Worm (Caenorhabditis elegans): ENCODE measurements around the gene C14A11.5.
A peak's percentile ranks its signal among the peaks of the same experiment; 100 is the strongest.

C14A11.5 gene

ce11 chrX:2809611-2810010 is 2.3 kb upstream of the C14A11.5 start, which contains the start of gene C14A11.9:
Gene C14A11.9 (minus strand): TSS chrX:2809637.
- peak; percentile 64; the same call in 1 of the 2 replicates for TF ChIP-seq pes-1 (GFP tag; IDR thresholded peaks at IDR 0.05)
- peak; percentile 82 for TF ChIP-seq F13C5.2 (tag; optimal IDR thresholded peaks at IDR 0.05)
- TF ChIP-seq scrt-1 (GFP tag; IDR thresholded peaks at IDR 0.05): peak; percentile 30; the same call in 1 of the 2 replicates
- TF ChIP-seq B0310.2 (tag; optimal IDR thresholded peaks at IDR 0.05): no peak
- no peak for TF ChIP-seq hmbx-1 (tag; optimal IDR thresholded peaks at IDR 0.05)
- TF ChIP-seq flt-1 (GFP tag; IDR thresholded peaks at IDR 0.05): peak; percentile 60
- TF ChIP-seq tbx-11 (GFP tag; IDR thresholded peaks at IDR 0.05): peak; percentile 66
- TF ChIP-seq tra-4 (tag; optimal IDR thresholded peaks at IDR 0.05): no peak
- TF ChIP-seq ets-7 (tag; optimal IDR thresholded peaks at IDR 0.05): no peak
- TF ChIP-seq aly-1 (tag; optimal IDR thresholded peaks at IDR 0.05): no peak
- TF ChIP-seq ceh-13 (GFP tag; optimal IDR thresholded peaks at IDR 0.05): no peak
- TF ChIP-seq ama-1 (optimal IDR thresholded peaks at IDR 0.05): no peak
- peak; percentile 26; the same call in 1 of the 2 replicates for TF ChIP-seq tbx-37 (GFP tag; conservative IDR thresholded peaks at IDR 0.05)
- TF ChIP-seq hnd-1 (tag; optimal IDR thresholded peaks at IDR 0.05): peak; percentile 36
- TF ChIP-seq ceh-36 (tag; optimal IDR thresholded peaks at IDR 0.05): no peak
- TF ChIP-seq sea-1 (GFP tag; conservative IDR thresholded peaks at IDR 0.05): 0 out of 2 replicates have a peak, but pooled peaks have one; percentile 31
- peak; percentile 85 for TF ChIP-seq hmg-4 (GFP tag; optimal IDR thresholded peaks at IDR 0.05)

- TF ChIP-seq ceh-36 (tag; optimal IDR thresholded peaks at IDR 0.05): no peak
- TF ChIP-seq B0310.2 (tag; optimal IDR thresholded peaks at IDR 0.05): no peak
- TF ChIP-seq ceh-13 (GFP tag; optimal IDR thresholded peaks at IDR 0.05): no peak
- no peak for TF ChIP-seq hmbx-1 (tag; optimal IDR thresholded peaks at IDR 0.05)
- no peak for TF ChIP-seq pes-1 (GFP tag; IDR thresholded peaks at IDR 0.05)
- no peak for TF ChIP-seq scrt-1 (GFP tag; IDR thresholded peaks at IDR 0.05)
- no peak for TF ChIP-seq tbx-37 (GFP tag; conservative IDR thresholded peaks at IDR 0.05)
- no peak for TF ChIP-seq hmg-4 (GFP tag; optimal IDR thresholded peaks at IDR 0.05)
- no peak for TF ChIP-seq hnd-1 (tag; optimal IDR thresholded peaks at IDR 0.05)
- no peak for TF ChIP-seq flt-1 (GFP tag; IDR thresholded peaks at IDR 0.05)
- no peak for TF ChIP-seq tbx-11 (GFP tag; IDR thresholded peaks at IDR 0.05)
- no peak for TF ChIP-seq aly-1 (tag; optimal IDR thresholded peaks at IDR 0.05)
- no peak for TF ChIP-seq tra-4 (tag; optimal IDR thresholded peaks at IDR 0.05)
- no peak for TF ChIP-seq F13C5.2 (tag; optimal IDR thresholded peaks at IDR 0.05)
- TF ChIP-seq ama-1 (optimal IDR thresholded peaks at IDR 0.05): no peak
- TF ChIP-seq ets-7 (tag; optimal IDR thresholded peaks at IDR 0.05): no peak
Measured at ce11 chrX:2802562-2803165, 4.7 kb downstream of the C14A11.5 start, which contains the start of gene C14A11.2. Gene C14A11.2 (plus strand): TSS chrX:2803112.

ce11 chrX:2801666-2802065 is 5.7 kb downstream of the C14A11.5 start:
- 0 out of 2 replicates have a peak, but pooled peaks have one; percentile 29 for TF ChIP-seq scrt-1 (GFP tag; IDR thresholded peaks at IDR 0.05)
- TF ChIP-seq flt-1 (GFP tag; IDR thresholded peaks at IDR 0.05): 0 out of 2 replicates have a peak, but pooled peaks have one; percentile 20
- 0 out of 2 replicates have a peak, but pooled peaks have one; percentile 24 for TF ChIP-seq tbx-37 (GFP tag; conservative IDR thresholded peaks at IDR 0.05)
- peak; percentile 67 for TF ChIP-seq pes-1 (GFP tag; IDR thresholded peaks at IDR 0.05)

- TF ChIP-seq F13C5.2 (tag; optimal IDR thresholded peaks at IDR 0.05): no peak
- no peak for TF ChIP-seq ama-1 (optimal IDR thresholded peaks at IDR 0.05)
- TF ChIP-seq tbx-11 (GFP tag; IDR thresholded peaks at IDR 0.05): no peak
- no peak for TF ChIP-seq ceh-13 (GFP tag; optimal IDR thresholded peaks at IDR 0.05)
- TF ChIP-seq tra-4 (tag; optimal IDR thresholded peaks at IDR 0.05): no peak
- TF ChIP-seq pes-1 (GFP tag; IDR thresholded peaks at IDR 0.05): no peak
- no peak for TF ChIP-seq sea-1 (GFP tag; conservative IDR thresholded peaks at IDR 0.05)
- TF ChIP-seq hmg-4 (GFP tag; optimal IDR thresholded peaks at IDR 0.05): no peak
- no peak for TF ChIP-seq hnd-1 (tag; optimal IDR thresholded peaks at IDR 0.05)
- TF ChIP-seq ceh-36 (tag; optimal IDR thresholded peaks at IDR 0.05): no peak
- no peak for TF ChIP-seq tbx-37 (GFP tag; conservative IDR thresholded peaks at IDR 0.05)
- no peak for TF ChIP-seq aly-1 (tag; optimal IDR thresholded peaks at IDR 0.05)
- TF ChIP-seq B0310.2 (tag; optimal IDR thresholded peaks at IDR 0.05): no peak
- no peak for TF ChIP-seq flt-1 (GFP tag; IDR thresholded peaks at IDR 0.05)
- no peak for TF ChIP-seq hmbx-1 (tag; optimal IDR thresholded peaks at IDR 0.05)
- no peak for TF ChIP-seq ets-7 (tag; optimal IDR thresholded peaks at IDR 0.05)
- no peak for TF ChIP-seq scrt-1 (GFP tag; IDR thresholded peaks at IDR 0.05)
Measured at ce11 chrX:2795054-2795453, 12.3 kb downstream of the C14A11.5 start.

- TF ChIP-seq hmbx-1 (tag; optimal IDR thresholded peaks at IDR 0.05) (no peak), ceh-36 (tag; optimal IDR thresholded peaks at IDR 0.05) (no peak), aly-1 (tag; optimal IDR thresholded peaks at IDR 0.05) (no peak), hmg-4 (GFP tag; optimal IDR thresholded peaks at IDR 0.05) (no peak), sea-1 (GFP tag; conservative IDR thresholded peaks at IDR 0.05) (no peak), tbx-11 (GFP tag; IDR thresholded peaks at IDR 0.05) (no peak), F13C5.2 (tag; optimal IDR thresholded peaks at IDR 0.05) (no peak)
Measured at ce11 chrX:2794324-2794723, 13.0 kb downstream of the C14A11.5 start.

- TF ChIP-seq hmg-4 (GFP tag; optimal IDR thresholded peaks at IDR 0.05) (peak; percentile 32), sea-1 (GFP tag; conservative IDR thresholded peaks at IDR 0.05) (no peak), scrt-1 (GFP tag; IDR thresholded peaks at IDR 0.05) (0 out of 2 replicates have a peak, but pooled peaks have one; percentile 25), pes-1 (GFP tag; IDR thresholded peaks at IDR 0.05) (no peak), ceh-13 (GFP tag; optimal IDR thresholded peaks at IDR 0.05) (no peak), tra-4 (tag; optimal IDR thresholded peaks at IDR 0.05) (no peak), ceh-36 (tag; optimal IDR thresholded peaks at IDR 0.05) (peak; percentile 62), tbx-11 (GFP tag; IDR thresholded peaks at IDR 0.05) (no peak)
Measured at ce11 chrX:2793527-2793926, 13.8 kb downstream of the C14A11.5 start.

ce11 chrX:2777973-2778372 is 29.4 kb downstream of the C14A11.5 start:
- no peak for TF ChIP-seq hmg-4 (GFP tag; optimal IDR thresholded peaks at IDR 0.05)
- TF ChIP-seq tbx-37 (GFP tag; conservative IDR thresholded peaks at IDR 0.05): no peak
- TF ChIP-seq scrt-1 (GFP tag; IDR thresholded peaks at IDR 0.05): no peak
- TF ChIP-seq hmbx-1 (tag; optimal IDR thresholded peaks at IDR 0.05): no peak
- TF ChIP-seq F13C5.2 (tag; optimal IDR thresholded peaks at IDR 0.05): no peak
- TF ChIP-seq ets-7 (tag; optimal IDR thresholded peaks at IDR 0.05): no peak
- no peak for TF ChIP-seq aly-1 (tag; optimal IDR thresholded peaks at IDR 0.05)
- no peak for TF ChIP-seq ceh-13 (GFP tag; optimal IDR thresholded peaks at IDR 0.05)
- no peak for TF ChIP-seq pes-1 (GFP tag; IDR thresholded peaks at IDR 0.05)

Measured in whole organism, early embryonic.